Fruit fly (Drosophila melanogaster) whole organism, embryonic: Measurements from ENCODE around the gene Gas8.
A peak's percentile ranks its signal among the peaks of the same experiment; 100 is the strongest.

Experiments
- Atf6 ChIP-seq: fragments of 200-800 bp; sonication (Bioruptor generic); IDR thresholded peaks from 2 replicates; pipeline ENCODE4 v1.3.6; 2022; ENCODE audit warnings: missing biosample characterization, missing genetic modification characterization
- B-H1 ChIP-seq: fragments of 200-800 bp; sonication (Bioruptor generic); IDR thresholded peaks from 3 replicates; pipeline ENCODE4 v1.3.6; 2022; ENCODE audit warnings: missing biosample characterization, missing genetic modification characterization
- Blimp-1 ChIP-seq: fragments of 200-800 bp; sonication (Bioruptor generic); optimal IDR thresholded peaks from 3 replicates; lab custom pipeline; 2018; ENCODE audit warnings: missing biosample characterization, missing genetic modification characterization, mild to moderate bottlenecking, moderate library complexity, missing genetic modification reagents
- Bteb2 ChIP-seq: fragments of 200-800 bp; sonication (Bioruptor generic); optimal IDR thresholded peaks from 2 replicates; lab custom pipeline; 2016; ENCODE audit warnings: missing biosample characterization, missing genetic modification characterization
- C15 ChIP-seq: fragments of 200-800 bp; sonication (Bioruptor generic); IDR thresholded peaks from 3 replicates; pipeline ENCODE4 v1.3.6; 2022; ENCODE audit warnings: missing biosample characterization, missing genetic modification characterization
- CG10979 ChIP-seq: fragments of 200-800 bp; sonication (Bioruptor generic); optimal IDR thresholded peaks from 2 replicates; lab custom pipeline; 2018; ENCODE audit warnings: missing biosample characterization, mild to moderate bottlenecking, missing genetic modification characterization, moderate library complexity
- CG13424 ChIP-seq: fragments of 200-800 bp; sonication (Bioruptor generic); optimal IDR thresholded peaks from 2 replicates; lab custom pipeline; 2019; ENCODE audit warnings: missing biosample characterization, mild to moderate bottlenecking, missing genetic modification characterization, moderate library complexity
- CG14441 ChIP-seq: fragments of 200-800 bp; sonication (Bioruptor generic); IDR thresholded peaks from 2 replicates; pipeline ENCODE4 v1.3.6; 2022; ENCODE audit warnings: missing biosample characterization, missing genetic modification characterization
- CG15514 ChIP-seq: fragments of 200-800 bp; sonication (Bioruptor generic); optimal IDR thresholded peaks from 3 replicates; lab custom pipeline; 2017; ENCODE audit warnings: missing biosample characterization, missing genetic modification characterization, mild to moderate bottlenecking, moderate library complexity, missing genetic modification reagents
- CG17359 ChIP-seq: fragments of 200-800 bp; sonication (Bioruptor generic); optimal IDR thresholded peaks from 3 replicates; lab custom pipeline; 2018; ENCODE audit warnings: missing biosample characterization, mild to moderate bottlenecking, missing genetic modification characterization, moderate library complexity
- CG2199 ChIP-seq: fragments of 200-800 bp; sonication (Bioruptor generic); IDR thresholded peaks from 3 replicates; pipeline ENCODE4 v1.3.6; 2022; ENCODE audit warnings: missing biosample characterization, missing genetic modification characterization
- CG2202 ChIP-seq: fragments of 200-800 bp; sonication (Bioruptor generic); optimal IDR thresholded peaks from 2 replicates; lab custom pipeline; 2018; ENCODE audit warnings: missing biosample characterization, mild to moderate bottlenecking, missing genetic modification characterization
- CG31365 ChIP-seq: fragments of 200-800 bp; sonication (Bioruptor generic); optimal IDR thresholded peaks from 2 replicates; lab custom pipeline; 2018; ENCODE audit warnings: missing biosample characterization, mild to moderate bottlenecking, missing genetic modification characterization
- CG42726 ChIP-seq: fragments of 200-800 bp; sonication (Bioruptor generic); IDR thresholded peaks from 2 replicates; pipeline ENCODE4 v1.3.6; 2022; ENCODE audit warnings: missing biosample characterization, missing genetic modification characterization; ENCODE audit not compliant: partially characterized antibody
- CG6254 ChIP-seq: fragments of 200-800 bp; sonication (Bioruptor generic); optimal IDR thresholded peaks from 3 replicates; lab custom pipeline; 2017; ENCODE audit warnings: mild to moderate bottlenecking, missing biosample characterization, missing genetic modification reagents, missing genetic modification characterization
- CG6689 ChIP-seq: fragments of 200-800 bp; sonication (Bioruptor generic); IDR thresholded peaks from 2 replicates; pipeline ENCODE4 v1.3.6; 2022; ENCODE audit warnings: missing biosample characterization, missing genetic modification characterization
- CG8388 ChIP-seq: fragments of 200-800 bp; sonication (Bioruptor generic); optimal IDR thresholded peaks from 2 replicates; lab custom pipeline; 2019; ENCODE audit warnings: missing biosample characterization, mild to moderate bottlenecking, missing genetic modification characterization, moderate library complexity
- CG9437 ChIP-seq: fragments of 200-800 bp; sonication (Bioruptor generic); optimal IDR thresholded peaks from 2 replicates; lab custom pipeline; 2018; ENCODE audit warnings: missing biosample characterization, mild to moderate bottlenecking, missing genetic modification characterization
- CTCF ChIP-seq: fragments of 200-800 bp; sonication (Bioruptor generic); optimal IDR thresholded peaks from 2 replicates; lab custom pipeline; 2017; ENCODE audit warnings: missing biosample characterization, mild to moderate bottlenecking, missing genetic modification characterization, moderate library complexity
- Dip2 ChIP-seq: fragments of 200-800 bp; sonication (Bioruptor generic); IDR thresholded peaks from 2 replicates; pipeline ENCODE4 v1.3.6; 2022; ENCODE audit warnings: missing biosample characterization, missing genetic modification characterization
- Drgx ChIP-seq: fragments of 200-800 bp; sonication (Bioruptor generic); IDR thresholded peaks from 2 replicates; pipeline ENCODE4 v1.3.6; 2022; ENCODE audit warnings: missing biosample characterization, missing genetic modification characterization
- E2f1 ChIP-seq: fragments of 200-800 bp; sonication (Bioruptor generic); IDR thresholded peaks from 2 replicates; pipeline ENCODE4 v1.3.6; 2022; ENCODE audit warnings: missing biosample characterization, missing genetic modification characterization
- ERR ChIP-seq: fragments of 200-800 bp; sonication (Bioruptor generic); optimal IDR thresholded peaks from 2 replicates; lab custom pipeline; 2016; ENCODE audit warnings: missing biosample characterization, missing genetic modification characterization
- Ets97D ChIP-seq: fragments of 200-800 bp; sonication (Bioruptor generic); optimal IDR thresholded peaks from 3 replicates; lab custom pipeline; 2016; ENCODE audit warnings: missing biosample characterization, missing genetic modification characterization
- HLH3B ChIP-seq: fragments of 200-800 bp; sonication (Bioruptor generic); IDR thresholded peaks from 2 replicates; pipeline ENCODE4 v1.3.6; 2022; ENCODE audit warnings: missing biosample characterization, missing genetic modification characterization
- Hr51 ChIP-seq, 2 experiments: fragments of 200-800 bp; sonication (Bioruptor generic); optimal IDR thresholded peaks; 2 replicates in 1 of 2; 3 replicates in 1 of 2; lab custom pipeline; 2016 to 2018; ENCODE audit warnings: missing biosample characterization in 2 of 2, missing genetic modification characterization in 2 of 2, mild to moderate bottlenecking in 1 of 2, moderate library complexity in 1 of 2
- Lhr ChIP-seq: fragments of 200-800 bp; sonication (Bioruptor generic); optimal IDR thresholded peaks from 3 replicates; lab custom pipeline; 2017; ENCODE audit warnings: mild to moderate bottlenecking, missing biosample characterization, missing genetic modification reagents, missing genetic modification characterization
- Med ChIP-seq: fragments of 200-800 bp; sonication (Bioruptor generic); peaks from one replicate; lab custom pipeline; 2016; ENCODE audit warnings: missing biosample characterization, missing genetic modification characterization, mild to moderate bottlenecking, inconsistent platforms, moderate library complexity
- Oli ChIP-seq: fragments of 200-800 bp; sonication (Bioruptor generic); optimal IDR thresholded peaks from 2 replicates; lab custom pipeline; 2018; ENCODE audit warnings: missing biosample characterization, mild to moderate bottlenecking, missing genetic modification characterization, moderate library complexity
- Rfx ChIP-seq: fragments of 200-800 bp; sonication (Bioruptor generic); IDR thresholded peaks from 2 replicates; pipeline ENCODE4 v1.3.6; 2022; ENCODE audit warnings: missing biosample characterization, missing genetic modification characterization
- Sox100B ChIP-seq: fragments of 200-800 bp; sonication (Bioruptor generic); optimal IDR thresholded peaks from 3 replicates; lab custom pipeline; 2018; ENCODE audit warnings: missing biosample characterization, mild to moderate bottlenecking, missing genetic modification characterization
- Sox102F ChIP-seq: fragments of 200-800 bp; sonication (Bioruptor generic); optimal IDR thresholded peaks from 2 replicates; lab custom pipeline; 2018; ENCODE audit warnings: missing biosample characterization, mild to moderate bottlenecking, missing genetic modification characterization, moderate library complexity
- Ssrp ChIP-seq: fragments of 200-800 bp; sonication (Bioruptor generic); optimal IDR thresholded peaks from 2 replicates; lab custom pipeline; 2018; ENCODE audit warnings: missing biosample characterization, mild to moderate bottlenecking, missing genetic modification characterization, moderate library complexity
- amos ChIP-seq: fragments of 200-800 bp; sonication (Bioruptor generic); IDR thresholded peaks from 2 replicates; pipeline ENCODE4 v1.3.6; 2022; ENCODE audit warnings: missing biosample characterization, missing genetic modification characterization; ENCODE audit not compliant: partially characterized antibody
- chm ChIP-seq: fragments of 200-800 bp; sonication (Bioruptor generic); IDR thresholded peaks from 2 replicates; pipeline ENCODE4 v1.3.6; 2022; ENCODE audit warnings: missing biosample characterization, missing genetic modification characterization
- ci ChIP-seq: fragments of 200-800 bp; sonication (Bioruptor generic); IDR thresholded peaks from 3 replicates; pipeline ENCODE4 v1.3.6; 2022; ENCODE audit warnings: missing biosample characterization, missing genetic modification characterization
- dan ChIP-seq: fragments of 200-800 bp; sonication (Bioruptor generic); IDR thresholded peaks from 2 replicates; pipeline ENCODE4 v1.3.6; 2022; ENCODE audit warnings: missing biosample characterization, missing genetic modification characterization
- klu ChIP-seq: fragments of 200-800 bp; sonication (Bioruptor generic); IDR thresholded peaks from 2 replicates; pipeline ENCODE4 v1.3.6; 2022; ENCODE audit warnings: missing biosample characterization, missing genetic modification characterization
- lola ChIP-seq, 3 experiments: fragments of >200 bp in 2 of 3; fragments of 200-800 bp in 1 of 3; sonication (Bioruptor generic) in 1 of 3; optimal IDR thresholded peaks; 2 replicates each; lab custom pipeline; 2017 to 2019; ENCODE audit warnings: missing biosample characterization in 3 of 3, missing genetic modification characterization in 3 of 3, mild to moderate bottlenecking in 1 of 3, moderate library complexity in 1 of 3
- rib ChIP-seq: fragments of 200-800 bp; sonication (Bioruptor generic); IDR thresholded peaks from 2 replicates; pipeline ENCODE4 v1.3.6; 2022; ENCODE audit warnings: missing biosample characterization, missing genetic modification characterization
- row ChIP-seq: fragments of 200-800 bp; sonication (Bioruptor generic); IDR thresholded peaks from 3 replicates; pipeline ENCODE4 v1.3.6; 2022; ENCODE audit warnings: missing biosample characterization, missing genetic modification characterization
- sens ChIP-seq: fragments of 200-800 bp; sonication (Bioruptor generic); peaks from one replicate; lab custom pipeline; 2016; ENCODE audit warnings: missing biosample characterization, missing genetic modification characterization
- sisA ChIP-seq: fragments of 200-800 bp; sonication (Bioruptor generic); IDR thresholded peaks from 2 replicates; pipeline ENCODE4 v1.3.6; 2022; ENCODE audit warnings: missing biosample characterization, missing genetic modification characterization
- ssp ChIP-seq: fragments of 200-800 bp; sonication (Bioruptor generic); IDR thresholded peaks from 2 replicates; pipeline ENCODE4 v1.3.6; 2022; ENCODE audit warnings: missing biosample characterization, missing genetic modification characterization
- stwl ChIP-seq: fragments of 200-800 bp; sonication (Bioruptor generic); optimal IDR thresholded peaks from 3 replicates; lab custom pipeline; 2018; ENCODE audit warnings: missing biosample characterization, mild to moderate bottlenecking, missing genetic modification characterization, moderate library complexity

Gas8 gene

dm6 chrX:3482119-3483014 is 22.3 kb downstream of the Gas8 start, which contains the start of the genes CG10804 and CG10802 (continued):
- TF ChIP-seq Ssrp (tag; lab: Kevin White, UChicago): peak; percentile 65
- no peak for TF ChIP-seq C15 (GFP tag; lab: Robert Waterston, UW)
- peak; percentile 30; the same call in 1 of the 2 replicates for TF ChIP-seq dan (GFP tag; lab: Robert Waterston, UW)

DNA sequence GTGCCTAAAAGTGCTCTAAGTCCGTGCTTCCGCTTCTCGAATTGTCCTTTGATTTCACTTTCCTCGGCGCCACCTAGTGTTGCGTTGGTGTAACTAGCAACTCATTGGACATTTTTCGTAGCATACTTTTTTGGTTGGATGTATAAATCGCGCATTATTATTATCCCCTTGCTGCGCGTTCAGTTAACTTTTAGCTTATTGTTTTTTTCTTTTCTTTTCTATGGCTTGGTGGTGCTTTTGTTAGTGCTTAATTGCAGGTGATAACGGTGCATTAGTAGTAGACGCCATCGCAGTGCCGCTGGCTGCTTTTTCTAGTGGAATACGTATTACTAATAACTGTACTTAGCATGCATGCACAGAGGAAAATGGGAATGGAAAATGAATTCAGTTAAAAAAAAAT is 23.6 kb downstream of the Gas8 start:
- TF ChIP-seq Dip2 (GFP tag; lab: Robert Waterston, UW) (peak; percentile 82), row (GFP tag; lab: Robert Waterston, UW) (0 out of 3 replicates have a peak, but pooled peaks have one; percentile 5), rib (GFP tag; lab: Robert Waterston, UW) (0 out of 2 replicates have a peak, but pooled peaks have one; percentile 12), CG2202 (no peak), CG42726 (GFP tag; lab: Robert Waterston, UW) (0 out of 2 replicates have a peak, but pooled peaks have one; percentile 8), Sox100B (GFP tag; lab: Kevin White, UChicago) (peak; percentile 7), ERR (GFP tag; lab: Kevin White, UChicago) (no peak), Rfx (0 out of 2 replicates have a peak, but pooled peaks have one; percentile 15), Atf6 (no peak), CG8388 (GFP tag; lab: Kevin White, UChicago) (peak; percentile 17), CTCF (GFP tag; lab: Kevin White, UChicago) (peak; percentile 94), chm (GFP tag; lab: Robert Waterston, UW) (0 out of 2 replicates have a peak, but pooled peaks have one; percentile 26), CG6689 (no peak), Med (GFP tag; lab: Kevin White, UChicago) (peak; percentile 14), Lhr (GFP tag; lab: Kevin White, UChicago) (peak; percentile 9), sens (peak; percentile 14), Hr51 (GFP tag; optimal IDR thresholded peaks at IDR 0.05; lab: Kevin White, UChicago) (peak in 1 of 2 experiments; percentile 8), Ets97D (GFP tag; lab: Kevin White, UChicago) (no peak), amos (GFP tag; lab: Robert Waterston, UW) (peak; percentile 29; the same call in 1 of the 2 replicates), lola (GFP tag; optimal IDR thresholded peaks at IDR 0.05; lab: Kevin White, UChicago) (no peak), CG31365 (no peak), CG17359 (tag; lab: Kevin White, UChicago) (peak; percentile 19), ci (GFP tag; lab: Robert Waterston, UW) (peak; percentile 45; the same call in 1 of the 3 replicates), E2f1 (GFP tag; lab: Robert Waterston, UW) (peak; percentile 15; the same call in 1 of the 2 replicates), Oli (tag; lab: Kevin White, UChicago) (no peak), Blimp-1 (GFP tag; lab: Kevin White, UChicago) (peak; percentile 15), CG10979 (peak; percentile 99), CG9437 (GFP tag; lab: Kevin White, UChicago) (peak; percentile 88), stwl (tag; lab: Kevin White, UChicago) (peak; percentile 44), CG15514 (GFP tag; lab: Kevin White, UChicago) (peak; percentile 12), CG2199 (GFP tag; lab: Robert Waterston, UW) (peak; percentile 84; the same call in 2 of the 3 replicates)

DNA sequence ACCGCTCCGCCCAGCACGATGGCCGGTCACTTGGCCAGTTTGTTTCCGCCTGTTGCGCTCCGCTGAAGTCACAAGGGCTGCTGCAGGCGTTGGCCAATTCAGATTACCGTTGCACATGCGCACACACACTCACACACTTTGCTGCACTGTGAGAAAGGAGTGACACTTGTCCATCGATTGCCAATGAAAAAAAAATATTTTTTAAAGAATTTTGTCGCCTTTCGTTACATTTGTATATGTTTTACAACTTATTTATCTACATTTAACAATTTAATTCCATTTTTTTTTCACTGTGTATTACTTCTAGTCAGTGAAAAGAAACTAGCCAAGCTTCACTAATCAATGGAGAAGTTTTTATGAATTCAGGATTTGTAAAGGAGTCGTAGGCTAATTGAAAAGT is 28.6 kb downstream of the Gas8 start:
- TF ChIP-seq klu (GFP tag; lab: Robert Waterston, UW) (0 out of 2 replicates have a peak, but pooled peaks have one; percentile 9), ssp (0 out of 2 replicates have a peak, but pooled peaks have one; percentile 6), CG8388 (GFP tag; lab: Kevin White, UChicago) (peak; percentile 38), CG13424 (tag; lab: Kevin White, UChicago) (peak; percentile 25), Sox102F (GFP tag; lab: Kevin White, UChicago) (peak; percentile 69), sisA (peak; percentile 50; the same call in 1 of the 2 replicates), Bteb2 (GFP tag; lab: Kevin White, UChicago) (peak; percentile 13), CG14441 (peak; percentile 33; the same call in 1 of the 2 replicates), Drgx (GFP tag; lab: Robert Waterston, UW) (peak; percentile 82), CG17359 (tag; lab: Kevin White, UChicago) (peak; percentile 54), HLH3B (GFP tag; lab: Robert Waterston, UW) (peak; percentile 17; the same call in 1 of the 2 replicates), lola (GFP tag; optimal IDR thresholded peaks at IDR 0.05; lab: Kevin White, UChicago) (peak in 1 of 3 experiments; percentile 59), B-H1 (GFP tag; lab: Robert Waterston, UW) (0 out of 3 replicates have a peak, but pooled peaks have one; percentile 17), CG6254 (GFP tag; lab: Kevin White, UChicago) (peak; percentile 4)
